Worm (Caenorhabditis elegans) whole organism, young adult: ENCODE results near the gene M88.3.

Source experiments
- F49E8.2 ChIP-seq: sonication (generic microtip); optimal IDR thresholded peaks from 3 replicates; lab custom pipeline; 2017; ENCODE audit warnings: missing genetic modification characterization, mild to moderate bottlenecking, missing compliant biosample characterization, antibody characterized with exemption, moderate library complexity; ENCODE audit not compliant: insufficient read depth
- akir-1 ChIP-seq: fragments of 200-800 bp; sonication (Bioruptor generic); optimal IDR thresholded peaks from 2 replicates; lab custom pipeline; 2018; ENCODE audit warnings: mild to moderate bottlenecking, missing genetic modification characterization, moderate library complexity, missing compliant biosample characterization
- attf-6 ChIP-seq: fragments of 200-800 bp; sonication (Bioruptor generic); IDR thresholded peaks from 2 replicates; pipeline ENCODE4 v1.3.6; 2022; ENCODE audit warnings: missing genetic modification reagents, missing genetic modification characterization, missing compliant biosample characterization
- cebp-1 ChIP-seq, 2 experiments: fragments of 200-800 bp in 1 of 2; sonication (Bioruptor generic) in 1 of 2; sonication (generic microtip) in 1 of 2; IDR thresholded peaks in 1 of 2; optimal IDR thresholded peaks in 1 of 2; 2 replicates each; pipeline versions ENCODE4 v1.3.6 to Lab custom; 2017 to 2022; ENCODE audit warnings: missing compliant biosample characterization in 2 of 2, missing genetic modification characterization in 2 of 2, mild to moderate bottlenecking in 1 of 2, missing genetic modification reagents in 1 of 2, moderate library complexity in 1 of 2
- ztf-18 ChIP-seq: sonication (generic microtip); optimal IDR thresholded peaks from 2 replicates; lab custom pipeline; 2016; ENCODE audit warnings: missing genotype, mild to moderate bottlenecking, missing genetic modification characterization, missing compliant biosample characterization
- ztf-6 ChIP-seq: fragments of 200-800 bp; sonication (Bioruptor generic); IDR thresholded peaks from 2 replicates; pipeline ENCODE4 v1.3.6; 2022; ENCODE audit warnings: missing genetic modification reagents, missing genetic modification characterization, missing compliant biosample characterization

- TF ChIP-seq attf-6 (GFP tag; lab: Robert Waterston, UW), result no peak
- TF ChIP-seq ztf-6 (GFP tag; lab: Robert Waterston, UW), result no peak
- TF ChIP-seq cebp-1 (GFP tag; IDR thresholded peaks at IDR 0.05; lab: Robert Waterston, UW), result no peak
- TF ChIP-seq cebp-1 (tag; optimal IDR thresholded peaks at IDR 0.05; lab: Kevin White, UChicago), result no peak
- TF ChIP-seq ztf-18 (tag; lab: Kevin White, UChicago), result no peak
- TF ChIP-seq F49E8.2 (tag; lab: Kevin White, UChicago), result no peak
- TF ChIP-seq akir-1 (GFP tag; lab: Kevin White, UChicago), result no peak
Measured at ce11 chrIII:4504934-4505484, 39.9 kb downstream of the M88.3 start.
